Worm (Caenorhabditis elegans): ENCODE measurements around the gene C28A5.1.

ce11 chrIII:4474908-4475307 is 40.8 kb upstream of the C28A5.1 start, which contains the start of gene ifet-1:
- TF ChIP-seq rcor-1 (GFP tag; IDR thresholded peaks at IDR 0.05), result no peak
- no peak for TF ChIP-seq mel-28 (tag; optimal IDR thresholded peaks at IDR 0.05; ENCODE audit: borderline replicate concordance)
- TF ChIP-seq atf-7 (tag; optimal IDR thresholded peaks at IDR 0.05), result no peak
